Worm (Caenorhabditis elegans) whole organism, young adult: ENCODE measurements around the gene srh-169.

Experiments used
- T07F8.4 ChIP-seq: sonication (generic microtip); optimal IDR thresholded peaks from 2 replicates; lab custom pipeline; 2016; ENCODE audit warnings: mild to moderate bottlenecking, missing genetic modification characterization, moderate library complexity, missing compliant biosample characterization
- Y67H2A.10 ChIP-seq: fragments of 200-800 bp; sonication (Bioruptor generic); conservative IDR thresholded peaks from 2 replicates; pipeline ENCODE4 v1.3.6; 2022; ENCODE audit warnings: missing genetic modification reagents, missing genetic modification characterization, missing compliant biosample characterization
- aptf-2 ChIP-seq: fragments of 200-800 bp; sonication (Bioruptor generic); conservative IDR thresholded peaks from 2 replicates; pipeline ENCODE4 v1.3.6; 2022; ENCODE audit warnings: missing genetic modification reagents, missing genetic modification characterization, missing compliant biosample characterization
- atf-7 ChIP-seq: sonication (generic microtip); optimal IDR thresholded peaks from 2 replicates; lab custom pipeline; 2017; ENCODE audit warnings: mild to moderate bottlenecking, missing genetic modification characterization, missing compliant biosample characterization
- cebp-1 ChIP-seq, 2 experiments: fragments of 200-800 bp in 1 of 2; sonication (Bioruptor generic) in 1 of 2; sonication (generic microtip) in 1 of 2; IDR thresholded peaks in 1 of 2; optimal IDR thresholded peaks in 1 of 2; 2 replicates each; pipeline versions ENCODE4 v1.3.6 to Lab custom; 2017 to 2022; ENCODE audit warnings: missing compliant biosample characterization in 2 of 2, missing genetic modification characterization in 2 of 2, mild to moderate bottlenecking in 1 of 2, missing genetic modification reagents in 1 of 2, moderate library complexity in 1 of 2
- dpl-1 ChIP-seq: fragments of 150-350 bp; optimal IDR thresholded peaks from 2 replicates; lab custom pipeline; 2014; ENCODE audit warnings: missing biosample characterization, missing genetic modification reagents, missing genetic modification characterization
- ets-4 ChIP-seq: fragments of 200-800 bp; sonication (Bioruptor generic); optimal IDR thresholded peaks from 2 replicates; lab custom pipeline; 2018; ENCODE audit warnings: mild to moderate bottlenecking, missing genetic modification characterization, missing compliant biosample characterization
- him-1 ChIP-seq: sonication (generic microtip); optimal IDR thresholded peaks from 2 replicates; lab custom pipeline; 2016; ENCODE audit warnings: missing genotype, missing genetic modification reagents, missing genetic modification characterization, missing compliant biosample characterization
- madf-10 ChIP-seq: sonication (generic microtip); optimal IDR thresholded peaks from 2 replicates; lab custom pipeline; 2016; ENCODE audit warnings: mild to moderate bottlenecking, missing genetic modification characterization, missing compliant biosample characterization
- mcd-1 ChIP-seq: fragments of 200-800 bp; sonication (Bioruptor generic); IDR thresholded peaks from 2 replicates; pipeline ENCODE4 v1.3.6; 2022; ENCODE audit warnings: missing genetic modification reagents, missing genetic modification characterization, missing compliant biosample characterization
- pbrm-1 ChIP-seq: fragments of 200-800 bp; sonication (Bioruptor generic); IDR thresholded peaks from 2 replicates; pipeline ENCODE4 v1.3.6; 2022; ENCODE audit warnings: missing genetic modification reagents, missing genetic modification characterization, missing compliant biosample characterization
- snpc-4 ChIP-seq, 5 experiments: fragments of 150-350 bp in 1 of 5; sonication (generic microtip) in 4 of 5; optimal IDR thresholded peaks; 2 replicates each; lab custom pipeline; 2014 to 2018; ENCODE audit warnings: missing genetic modification characterization in 5 of 5, missing biosample characterization in 3 of 5, antibody characterized with exemption in 2 of 5, mild to moderate bottlenecking in 2 of 5, missing compliant biosample characterization in 2 of 5, missing genotype in 2 of 5, moderate library complexity in 2 of 5, missing genetic modification reagents in 1 of 5

ce11 chrV:4019188-4019587 lies 28.5 kb upstream of the srh-169 start, which contains the start of gene K09D9.3:
- TF ChIP-seq mcd-1 (GFP tag; lab: Robert Waterston, UW) (no peak), T07F8.4 (tag; lab: Kevin White, UChicago) (no peak), cebp-1 (GFP tag; IDR thresholded peaks at IDR 0.05; lab: Robert Waterston, UW) (no peak), cebp-1 (tag; optimal IDR thresholded peaks at IDR 0.05; lab: Kevin White, UChicago) (no peak), pbrm-1 (GFP tag; lab: Robert Waterston, UW) (no peak), him-1 (tag; lab: Kevin White, UChicago) (no peak), ets-4 (GFP tag; lab: Kevin White, UChicago) (no peak), madf-10 (no peak), atf-7 (tag; lab: Kevin White, UChicago) (no peak), aptf-2 (GFP tag; lab: Robert Waterston, UW) (no peak), snpc-4 (GFP tag; optimal IDR thresholded peaks at IDR 0.05; lab: Kevin White, UChicago) (no peak), snpc-4 (tag; optimal IDR thresholded peaks at IDR 0.05; lab: Kevin White, UChicago) (no peak), dpl-1 (no peak), Y67H2A.10 (GFP tag; lab: Robert Waterston, UW) (no peak)
